Fruit fly (Drosophila melanogaster): Measurements from ENCODE around the gene spi.
A peak's percentile ranks its signal among the peaks of the same experiment; 100 is the strongest.

The spi gene

DNA sequence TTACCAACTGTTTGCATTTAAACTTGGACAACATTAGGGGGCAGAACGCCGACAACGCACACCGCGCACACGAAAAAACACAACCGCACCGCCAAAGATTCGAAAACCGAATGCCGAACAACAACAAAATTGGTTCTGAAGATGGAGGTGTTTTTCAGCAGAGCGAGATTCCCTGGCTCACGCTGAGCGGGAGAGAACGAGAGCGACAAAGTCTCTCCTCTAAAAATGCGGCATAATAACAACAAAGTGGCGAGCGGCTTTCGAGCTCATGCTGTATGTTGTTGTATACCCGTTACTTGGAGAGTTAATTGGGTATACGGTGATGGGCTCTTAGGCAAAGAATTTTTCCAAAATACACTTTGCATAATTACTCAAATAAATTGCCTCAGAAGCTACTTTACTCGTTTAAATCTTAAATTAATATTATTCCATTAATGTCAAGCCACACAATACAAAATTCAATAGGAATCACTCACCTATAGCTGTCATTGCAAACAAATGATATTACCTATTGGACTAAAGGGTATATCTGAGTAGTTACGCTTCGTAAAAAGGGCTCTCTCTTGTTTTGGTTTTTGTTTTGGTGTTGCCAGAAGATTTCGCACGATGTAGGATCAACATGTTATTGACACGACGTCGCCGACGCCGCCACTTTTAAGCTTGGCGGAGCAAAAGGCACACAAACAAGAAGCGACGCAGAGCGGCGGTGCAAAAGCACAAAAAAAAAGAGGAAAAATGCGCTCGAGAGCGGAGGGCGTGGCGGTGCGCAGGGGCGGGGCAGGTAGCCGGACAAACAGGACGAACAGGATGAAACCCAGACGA, 4.4 kb downstream of the spi start (continued):
- TF ChIP-seq pita (GFP tag; optimal IDR thresholded peaks at IDR 0.05) (no peak), CG8290 (GFP tag; optimal IDR thresholded peaks at IDR 0.05) (peak; percentile 50), CG8290 (tag; optimal IDR thresholded peaks at IDR 0.05) (no peak), CG14965 (GFP tag; optimal IDR thresholded peaks at IDR 0.05; ENCODE audit: borderline replicate concordance) (no peak), CG11560 (tag; IDR thresholded peaks at IDR 0.05) (no peak), org-1 (GFP tag; optimal IDR thresholded peaks at IDR 0.05) (peak; percentile 61), Sox100B (GFP tag; optimal IDR thresholded peaks at IDR 0.05) (peak; percentile 55), Ptx1 (GFP tag; IDR thresholded peaks at IDR 0.05) (peak; percentile 72), nmo (GFP tag; optimal IDR thresholded peaks at IDR 0.05) (peak; percentile 52), CG12155 (GFP tag; optimal IDR thresholded peaks at IDR 0.05) (peak; percentile 68), dmrt11E (tag; optimal IDR thresholded peaks at IDR 0.05) (peak; percentile 48), E2f2 (GFP tag; IDR thresholded peaks at IDR 0.05) (no peak), Atf6 (GFP tag; IDR thresholded peaks at IDR 0.05) (peak; percentile 65), mirr (GFP tag; optimal IDR thresholded peaks at IDR 0.05) (peak; percentile 29), CG8359 (GFP tag; optimal IDR thresholded peaks at IDR 0.05; ENCODE audit: borderline replicate concordance) (no peak), CG4820 (GFP tag; optimal IDR thresholded peaks at IDR 0.05) (peak; percentile 24), maf-S (GFP tag; optimal IDR thresholded peaks at IDR 0.05) (peak; percentile 17), gce (GFP tag; IDR thresholded peaks at IDR 0.05) (no peak), odd (GFP tag; optimal IDR thresholded peaks at IDR 0.05) (peak; percentile 57), Usf (GFP tag; optimal IDR thresholded peaks at IDR 0.05) (peak; percentile 34), Hr3 (GFP tag; optimal IDR thresholded peaks at IDR 0.05) (peak; percentile 61), CG7745 (tag; optimal IDR thresholded peaks at IDR 0.05) (no peak), CG10959 (GFP tag; IDR thresholded peaks at IDR 0.05) (no peak), chif (GFP tag; optimal IDR thresholded peaks at IDR 0.05) (peak in 1 of 2 experiments; percentile 55), bab2 (GFP tag; optimal IDR thresholded peaks at IDR 0.05) (peak; percentile 12), CG11398 (GFP tag; optimal IDR thresholded peaks at IDR 0.05) (no peak), Blimp-1 (GFP tag; optimal IDR thresholded peaks at IDR 0.05) (peak; percentile 59), klu (GFP tag; IDR thresholded peaks at IDR 0.05) (no peak), CG6854 (GFP tag; optimal IDR thresholded peaks at IDR 0.05) (peak; percentile 51), tgo (GFP tag; IDR thresholded peaks at IDR 0.05) (peak; percentile 62; the same call in 2 of the 3 replicates), ATbp (GFP tag; optimal IDR thresholded peaks at IDR 0.05) (peak; percentile 26), CG14667 (GFP tag; IDR thresholded peaks at IDR 0.05) (peak; percentile 43; the same call in 1 of the 2 replicates), mam (GFP tag; optimal IDR thresholded peaks at IDR 0.05) (peak; percentile 73), CG12299 (tag; optimal IDR thresholded peaks at IDR 0.05) (peak; percentile 66), nom (GFP tag; optimal IDR thresholded peaks at IDR 0.05) (peak; percentile 79), zf30C (GFP tag; optimal IDR thresholded peaks at IDR 0.05) (no peak), Dp (GFP tag; optimal IDR thresholded peaks at IDR 0.05) (no peak), CG13123 (GFP tag; optimal IDR thresholded peaks at IDR 0.05) (peak; percentile 14), CG10462 (GFP tag; optimal IDR thresholded peaks at IDR 0.05) (no peak), slp2 (GFP tag; optimal IDR thresholded peaks at IDR 0.05) (peak; percentile 26), ftz-f1 (GFP tag; optimal IDR thresholded peaks at IDR 0.05) (peak; percentile 9), ERR (GFP tag; optimal IDR thresholded peaks at IDR 0.05) (no peak), sim (GFP tag; IDR thresholded peaks at IDR 0.05) (no peak), CkIIα-i1 (GFP tag; IDR thresholded peaks at IDR 0.05) (no peak), cas (GFP tag; IDR thresholded peaks at IDR 0.05) (no peak), ind (GFP tag; optimal IDR thresholded peaks at IDR 0.05) (peak; percentile 71), CrebB (tag; optimal IDR thresholded peaks at IDR 0.05) (peak; percentile 72), wek (GFP tag; optimal IDR thresholded peaks at IDR 0.05) (no peak), Ravus (GFP tag; IDR thresholded peaks at IDR 0.05) (no peak), slou (GFP tag; optimal IDR thresholded peaks at IDR 0.05) (peak; percentile 37)
